Fruit fly (Drosophila melanogaster): Measurements from ENCODE around the gene noi.
A peak's percentile ranks its signal among the peaks of the same experiment; 100 is the strongest.

The noi gene

dm6 chr3R:5599521-5600360 lies 8.5 kb upstream of the noi start:
- TF ChIP-seq Mnt (GFP tag; optimal IDR thresholded peaks at IDR 0.05): peak; percentile 97
- TF ChIP-seq CG11617 (GFP tag; optimal IDR thresholded peaks at IDR 0.05): no peak
- no peak for TF ChIP-seq CG33017 (tag; optimal IDR thresholded peaks at IDR 0.05)
- no peak for TF ChIP-seq Crg-1 (GFP tag; optimal IDR thresholded peaks at IDR 0.05)
- peak; percentile 8 for TF ChIP-seq tj (GFP tag; optimal IDR thresholded peaks at IDR 0.05)
- TF ChIP-seq toe (GFP tag; optimal IDR thresholded peaks at IDR 0.05): no peak
- TF ChIP-seq Hr96 (GFP tag; optimal IDR thresholded peaks at IDR 0.05): no peak
- TF ChIP-seq CG7101 (tag; optimal IDR thresholded peaks at IDR 0.05): no peak
- peak; percentile 36 for TF ChIP-seq CG14711 (tag; optimal IDR thresholded peaks at IDR 0.05)
- peak; percentile 4 for TF ChIP-seq ovo (GFP tag; optimal IDR thresholded peaks at IDR 0.05)
- TF ChIP-seq pad (GFP tag; optimal IDR thresholded peaks at IDR 0.05): no peak
- TF ChIP-seq bab1 (GFP tag; optimal IDR thresholded peaks at IDR 0.05): no peak
- no peak for TF ChIP-seq CG5204 (GFP tag; optimal IDR thresholded peaks at IDR 0.05)
- no peak for TF ChIP-seq CG12768 (GFP tag; optimal IDR thresholded peaks at IDR 0.05)
- TF ChIP-seq kay (GFP tag; ENCODE audit: borderline replicate concordance): no peak
- no peak for TF ChIP-seq CG7045 (GFP tag; optimal IDR thresholded peaks at IDR 0.05)
- TF ChIP-seq cic (GFP tag; optimal IDR thresholded peaks at IDR 0.05): peak; percentile 45
- TF ChIP-seq cnc (optimal IDR thresholded peaks at IDR 0.05): no peak

DNA sequence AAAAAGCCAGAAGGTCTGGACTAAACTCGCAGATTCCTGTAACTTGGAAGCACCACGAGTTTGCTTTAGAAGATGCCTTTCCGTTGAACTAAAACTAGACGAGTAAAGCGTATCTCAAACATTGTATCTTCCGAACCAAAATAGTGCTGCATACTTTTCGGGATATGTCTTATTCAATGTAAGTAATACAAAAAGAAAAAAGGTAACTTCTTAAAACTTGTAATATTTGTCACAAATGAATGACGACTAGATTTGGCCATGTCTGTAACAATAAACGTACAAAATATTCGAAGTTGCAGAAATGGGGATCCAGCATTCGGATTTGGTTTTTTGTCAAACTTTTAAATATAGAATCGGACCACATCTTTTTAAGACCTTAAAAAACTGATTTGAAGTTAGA lies 3.6 kb upstream of the noi start:
- TF ChIP-seq CG7045 (GFP tag; optimal IDR thresholded peaks at IDR 0.05) (no peak), CG1620 (GFP tag; optimal IDR thresholded peaks at IDR 0.05) (no peak), CG11617 (GFP tag; optimal IDR thresholded peaks at IDR 0.05) (no peak), CG33017 (tag; optimal IDR thresholded peaks at IDR 0.05) (no peak), Crg-1 (GFP tag; optimal IDR thresholded peaks at IDR 0.05) (no peak), CG12768 (GFP tag; optimal IDR thresholded peaks at IDR 0.05) (no peak), kay (GFP tag; ENCODE audit: borderline replicate concordance) (no peak), tj (GFP tag; optimal IDR thresholded peaks at IDR 0.05) (peak; percentile 40), CG7101 (tag; optimal IDR thresholded peaks at IDR 0.05) (no peak)

DNA sequence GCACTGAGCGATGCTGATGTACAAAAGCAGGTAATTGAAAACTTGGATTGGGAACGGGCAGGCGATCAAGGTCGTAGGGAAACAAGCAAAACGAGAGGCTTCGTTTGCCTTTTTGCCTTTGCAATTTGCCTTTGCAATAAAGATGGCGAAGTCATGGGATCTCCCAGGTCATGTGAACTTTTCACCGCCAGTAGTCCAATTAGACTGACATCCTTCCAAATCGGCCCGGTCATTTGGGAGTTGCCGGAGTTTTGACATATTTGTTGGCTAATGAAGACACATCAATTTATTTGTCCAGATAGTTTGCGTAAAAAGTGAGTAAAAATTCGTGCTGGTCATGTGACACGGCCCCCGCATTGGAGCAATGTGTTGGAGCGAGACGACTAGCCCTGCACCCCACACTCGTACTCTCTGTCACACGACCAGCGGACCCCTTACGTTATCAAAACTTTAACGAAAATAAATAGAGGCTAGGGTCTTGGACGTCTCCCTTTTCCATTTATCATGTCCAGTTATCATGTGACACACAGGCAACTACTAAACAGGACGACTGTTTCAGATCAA lies 832 bp upstream of the noi start:
- TF ChIP-seq CG12768 (GFP tag; optimal IDR thresholded peaks at IDR 0.05) (peak; percentile 41), CG5204 (GFP tag; optimal IDR thresholded peaks at IDR 0.05) (no peak), CG14711 (tag; optimal IDR thresholded peaks at IDR 0.05) (no peak), CG7101 (tag; optimal IDR thresholded peaks at IDR 0.05) (peak; percentile 16), pad (GFP tag; optimal IDR thresholded peaks at IDR 0.05) (peak; percentile 74), bab1 (GFP tag; optimal IDR thresholded peaks at IDR 0.05) (peak; percentile 15), tj (GFP tag; optimal IDR thresholded peaks at IDR 0.05) (peak; percentile 20), CG33017 (tag; optimal IDR thresholded peaks at IDR 0.05) (no peak), cic (GFP tag; optimal IDR thresholded peaks at IDR 0.05) (peak; percentile 67), Clk (GFP tag; optimal IDR thresholded peaks at IDR 0.05) (no peak), toe (GFP tag; optimal IDR thresholded peaks at IDR 0.05) (no peak), Mnt (GFP tag; optimal IDR thresholded peaks at IDR 0.05) (peak; percentile 62)

DNA sequence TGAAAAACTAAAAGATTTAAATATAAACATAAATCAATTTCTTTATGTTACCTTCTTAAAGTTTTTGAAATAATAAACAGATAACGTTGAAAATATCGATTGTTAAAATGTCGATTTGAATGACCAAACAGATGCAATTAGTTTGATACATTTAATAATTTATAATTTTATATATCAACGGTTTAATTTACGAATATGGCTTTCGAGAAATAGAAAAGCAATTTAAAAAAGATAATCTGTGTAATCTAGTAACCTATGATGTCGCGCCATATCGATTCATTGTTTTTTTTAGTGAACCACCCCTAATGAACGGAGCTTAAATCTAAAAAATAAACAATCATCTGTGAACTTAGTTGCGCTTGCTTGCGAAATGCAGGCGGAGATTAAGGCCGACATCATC lies 2.7 kb downstream of the noi start, which contains the start of gene PolZ2:
TSS of gene PolZ2 (plus strand) at position 301 of the 400 bp plus-strand sequence.
- TF ChIP-seq bab1 (GFP tag; optimal IDR thresholded peaks at IDR 0.05) (no peak), CG14711 (tag; optimal IDR thresholded peaks at IDR 0.05) (no peak), CG1620 (GFP tag; optimal IDR thresholded peaks at IDR 0.05) (no peak)

DNA sequence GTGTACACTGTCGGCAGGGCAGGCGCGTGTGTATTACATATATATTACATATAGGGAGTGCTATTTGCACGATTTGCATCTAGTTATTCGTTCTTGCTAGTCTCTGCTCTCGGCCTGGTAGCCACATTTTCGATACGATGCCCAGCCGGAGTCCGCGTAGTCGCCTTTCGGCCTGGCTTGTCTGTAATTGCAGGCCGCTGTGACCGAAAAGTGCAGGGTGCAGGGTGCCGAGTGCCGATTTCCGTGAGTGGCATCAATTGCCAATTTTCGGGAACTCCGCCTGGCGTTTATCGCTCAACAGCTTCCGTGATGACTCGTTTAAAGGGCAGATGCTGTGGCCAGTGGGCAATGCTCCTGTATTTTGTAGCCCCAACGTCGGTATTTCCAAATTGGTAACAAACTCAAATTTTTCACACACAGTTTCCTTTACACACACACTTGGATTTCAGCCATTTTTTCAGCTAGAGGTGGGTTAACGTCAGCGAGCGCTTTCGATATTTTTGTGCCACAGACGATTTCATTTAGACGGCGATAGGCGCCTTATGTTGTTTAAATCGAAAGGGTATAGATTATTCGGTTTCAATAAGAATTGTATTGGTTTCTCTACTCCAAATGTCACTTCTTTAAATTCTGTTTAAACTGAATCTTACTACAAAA lies 3.3 kb downstream of the noi start, which contains the start of gene CG2926:
TSS of gene CG2926 (minus strand) at position 518 of the 657 bp plus-strand sequence.
- peak; percentile 2 for TF ChIP-seq CG7045 (GFP tag; optimal IDR thresholded peaks at IDR 0.05)
- TF ChIP-seq CG33017 (tag; optimal IDR thresholded peaks at IDR 0.05): no peak
- TF ChIP-seq Clk (GFP tag; optimal IDR thresholded peaks at IDR 0.05): peak; percentile 12
- peak; percentile 26 for TF ChIP-seq CG7101 (tag; optimal IDR thresholded peaks at IDR 0.05)
- peak; percentile 60 for TF ChIP-seq Crg-1 (GFP tag; optimal IDR thresholded peaks at IDR 0.05)
- TF ChIP-seq Hr96 (GFP tag; optimal IDR thresholded peaks at IDR 0.05): no peak
- peak; percentile 45 for TF ChIP-seq pad (GFP tag; optimal IDR thresholded peaks at IDR 0.05)
- TF ChIP-seq kay (GFP tag; ENCODE audit: borderline replicate concordance): no peak
- TF ChIP-seq ovo (GFP tag; optimal IDR thresholded peaks at IDR 0.05): peak; percentile 1
- TF ChIP-seq bab1 (GFP tag; optimal IDR thresholded peaks at IDR 0.05): peak; percentile 38
- TF ChIP-seq CG11617 (GFP tag; optimal IDR thresholded peaks at IDR 0.05): peak; percentile 44
- no peak for TF ChIP-seq cic (GFP tag; optimal IDR thresholded peaks at IDR 0.05)
- TF ChIP-seq CG1620 (GFP tag; optimal IDR thresholded peaks at IDR 0.05): peak; percentile 51
- TF ChIP-seq toe (GFP tag; optimal IDR thresholded peaks at IDR 0.05): no peak
- no peak for TF ChIP-seq CG5204 (GFP tag; optimal IDR thresholded peaks at IDR 0.05)
- no peak for TF ChIP-seq CG14711 (tag; optimal IDR thresholded peaks at IDR 0.05)
- TF ChIP-seq tj (GFP tag; optimal IDR thresholded peaks at IDR 0.05): no peak
- TF ChIP-seq Mnt (GFP tag; optimal IDR thresholded peaks at IDR 0.05): peak; percentile 48
- no peak for TF ChIP-seq cnc (optimal IDR thresholded peaks at IDR 0.05)
- peak; percentile 62 for TF ChIP-seq CG12768 (GFP tag; optimal IDR thresholded peaks at IDR 0.05)
